Fruit fly (Drosophila melanogaster): ENCODE data around the gene Cf2.

Cf2 gene

dm6 chr2L:4838494-4839320 lies 44.2 kb downstream of the Cf2 start (continued):
- no peak for TF ChIP-seq D19B (GFP tag; optimal IDR thresholded peaks at IDR 0.05)
- TF ChIP-seq TFAM (GFP tag; optimal IDR thresholded peaks at IDR 0.05): peak; percentile 18
- no peak for TF ChIP-seq slbo (GFP tag; IDR thresholded peaks at IDR 0.05)
- no peak for TF ChIP-seq CG6272 (GFP tag; IDR thresholded peaks at IDR 0.05)
- no peak for TF ChIP-seq CG2199 (GFP tag; IDR thresholded peaks at IDR 0.05)
- peak in 1 of 2 experiments; percentile 7 for TF ChIP-seq insv (GFP tag; optimal IDR thresholded peaks at IDR 0.05)
- TF ChIP-seq pfk (GFP tag; optimal IDR thresholded peaks at IDR 0.05): peak; percentile 47
- no peak for TF ChIP-seq CG15073 (GFP tag; optimal IDR thresholded peaks at IDR 0.05)
- no peak for TF ChIP-seq CG15011 (GFP tag; optimal IDR thresholded peaks at IDR 0.05)
- TF ChIP-seq CG12104 (GFP tag; optimal IDR thresholded peaks at IDR 0.05): no peak
- TF ChIP-seq CG11560 (tag; IDR thresholded peaks at IDR 0.05): no peak
- peak; percentile 5; the same call in 1 of the 2 replicates for TF ChIP-seq bowl (GFP tag; IDR thresholded peaks at IDR 0.05)
- no peak for TF ChIP-seq sd (tag; optimal IDR thresholded peaks at IDR 0.05)
- TF ChIP-seq tap (tag; optimal IDR thresholded peaks at IDR 0.05): no peak
- no peak for TF ChIP-seq da (GFP tag; optimal IDR thresholded peaks at IDR 0.05)
- TF ChIP-seq Eip74EF (GFP tag; optimal IDR thresholded peaks at IDR 0.05): peak in 1 of 2 experiments; percentile 16
- no peak for TF ChIP-seq zfh1 (GFP tag; IDR thresholded peaks at IDR 0.05)
- TF ChIP-seq Drgx (GFP tag; IDR thresholded peaks at IDR 0.05): no peak
- no peak for TF ChIP-seq Abd-B (GFP tag; optimal IDR thresholded peaks at IDR 0.05)
- peak; percentile 28; the same call in 1 of the 2 replicates for TF ChIP-seq Nf-YA (GFP tag; IDR thresholded peaks at IDR 0.05)
- peak; percentile 28 for TF ChIP-seq sug (tag; optimal IDR thresholded peaks at IDR 0.05)
- TF ChIP-seq ase (GFP tag; IDR thresholded peaks at IDR 0.05): no peak
- TF ChIP-seq br (optimal IDR thresholded peaks at IDR 0.05): no peak
- TF ChIP-seq Scr (GFP tag; IDR thresholded peaks at IDR 0.05; ENCODE audit: partially characterized antibody): no peak
- peak; percentile 1 for TF ChIP-seq ewg (GFP tag; optimal IDR thresholded peaks at IDR 0.05)
- no peak for TF ChIP-seq inv (GFP tag; IDR thresholded peaks at IDR 0.05; ENCODE audit: partially characterized antibody)
- TF ChIP-seq onecut (GFP tag; IDR thresholded peaks at IDR 0.05): peak; percentile 97
- no peak for TF ChIP-seq Dfd (GFP tag; optimal IDR thresholded peaks at IDR 0.05)
- no peak for TF ChIP-seq yki (optimal IDR thresholded peaks at IDR 0.05)
- TF ChIP-seq Mes4 (GFP tag; optimal IDR thresholded peaks at IDR 0.05): peak; percentile 13
- TF ChIP-seq lola (GFP tag; optimal IDR thresholded peaks at IDR 0.05): peak in 1 of 3 experiments; percentile 35
- TF ChIP-seq CG2116 (GFP tag; optimal IDR thresholded peaks at IDR 0.05): no peak
- no peak for TF ChIP-seq her (GFP tag; optimal IDR thresholded peaks at IDR 0.05)
- TF ChIP-seq CG34422 (GFP tag; IDR thresholded peaks at IDR 0.05): no peak
- TF ChIP-seq ken (GFP tag; IDR thresholded peaks at IDR 0.05): no peak
- TF ChIP-seq CG18619 (GFP tag; optimal IDR thresholded peaks at IDR 0.05): no peak
- no peak for TF ChIP-seq zen2 (GFP tag; IDR thresholded peaks at IDR 0.05; ENCODE audit: partially characterized antibody)
- peak; percentile 32 for TF ChIP-seq mirr (GFP tag; optimal IDR thresholded peaks at IDR 0.05)
- TF ChIP-seq wdn (GFP tag; IDR thresholded peaks at IDR 0.05): no peak
- no peak for TF ChIP-seq CG14667 (GFP tag; IDR thresholded peaks at IDR 0.05)
- no peak for TF ChIP-seq Six4 (GFP tag; optimal IDR thresholded peaks at IDR 0.05)
- no peak for TF ChIP-seq CG4730 (GFP tag; IDR thresholded peaks at IDR 0.05)
- TF ChIP-seq pum (GFP tag; optimal IDR thresholded peaks at IDR 0.05): no peak
- TF ChIP-seq Dek (tag; optimal IDR thresholded peaks at IDR 0.05): no peak
- no peak for TF ChIP-seq CG30431 (GFP tag; optimal IDR thresholded peaks at IDR 0.05)
- TF ChIP-seq grau (tag; optimal IDR thresholded peaks at IDR 0.05): no peak
- TF ChIP-seq ato (GFP tag; IDR thresholded peaks at IDR 0.05; ENCODE audit: partially characterized antibody): no peak
- no peak for TF ChIP-seq CG32532 (GFP tag; IDR thresholded peaks at IDR 0.05)
- TF ChIP-seq Trl (optimal IDR thresholded peaks at IDR 0.05): no peak
- peak; percentile 50 for TF ChIP-seq Trl (GFP tag; optimal IDR thresholded peaks at IDR 0.05)
- no peak for TF ChIP-seq CG12155 (GFP tag; optimal IDR thresholded peaks at IDR 0.05)
